Worm (Caenorhabditis elegans) whole organism, L2 larva: Measurements from ENCODE around the gene K08F9.4.
"Not testable (repeated sequence)": the region's sequence is repeated elsewhere in the genome, so short reads cannot be mapped to it uniquely, and the experiment has no call there.

Source experiments
- C34F6.9 ChIP-seq: fragments of 150-350 bp; optimal IDR thresholded peaks from 2 replicates; lab custom pipeline; 2014; ENCODE audit warnings: missing biosample characterization, missing genetic modification characterization
- Y55F3AM.14 ChIP-seq: fragments of 200-800 bp; sonication (Bioruptor generic); optimal IDR thresholded peaks from 2 replicates; lab custom pipeline; 2018; ENCODE audit warnings: mild to moderate bottlenecking, missing genetic modification characterization, missing compliant biosample characterization
- ZK546.5 ChIP-seq: sonication (generic microtip); optimal IDR thresholded peaks from 2 replicates; lab custom pipeline; 2017; ENCODE audit warnings: missing biosample characterization, missing genetic modification characterization
- alr-1 ChIP-seq: fragments of 150-350 bp; optimal IDR thresholded peaks from 2 replicates; lab custom pipeline; 2014; ENCODE audit warnings: missing biosample characterization, missing genetic modification characterization
- blmp-1 ChIP-seq: sonication (generic microtip); optimal IDR thresholded peaks from 2 replicates; lab custom pipeline; 2017; ENCODE audit warnings: missing genetic modification characterization, mild to moderate bottlenecking, missing compliant biosample characterization, antibody characterized with exemption, moderate library complexity; ENCODE audit not compliant: insufficient read depth
- ceh-16 ChIP-seq: fragments of 150-350 bp; optimal IDR thresholded peaks from 2 replicates; lab custom pipeline; 2014; ENCODE audit warnings: missing biosample characterization, missing genetic modification characterization
- crh-2 ChIP-seq: sonication (generic microtip); optimal IDR thresholded peaks from 2 replicates; lab custom pipeline; 2017; ENCODE audit warnings: missing biosample characterization, missing genetic modification characterization
- dmd-4 ChIP-seq: sonication (generic microtip); optimal IDR thresholded peaks from 2 replicates; lab custom pipeline; 2017; ENCODE audit warnings: missing biosample characterization, missing genetic modification characterization
- egl-27 ChIP-seq: sonication (generic microtip); optimal IDR thresholded peaks from 3 replicates; lab custom pipeline; 2017; ENCODE audit warnings: missing biosample characterization, missing genetic modification reagents, missing genetic modification characterization
- fos-1 ChIP-seq: fragments of 150-350 bp; optimal IDR thresholded peaks from 2 replicates; lab custom pipeline; 2014; ENCODE audit warnings: missing biosample characterization, missing genetic modification characterization
- gmeb-1 ChIP-seq: fragments of 150-350 bp; optimal IDR thresholded peaks from 2 replicates; lab custom pipeline; 2014; ENCODE audit warnings: missing biosample characterization, missing genetic modification characterization
- lin-13 ChIP-seq: fragments of 150-350 bp; optimal IDR thresholded peaks from 2 replicates; lab custom pipeline; 2014; ENCODE audit warnings: missing biosample characterization, missing genetic modification reagents, missing genetic modification characterization
- lsy-2 ChIP-seq, 2 experiments: fragments of 150-350 bp in 1 of 2; sonication (generic microtip) in 1 of 2; optimal IDR thresholded peaks; 2 replicates each; lab custom pipeline; 2014 to 2017; ENCODE audit warnings: missing biosample characterization in 2 of 2, missing genetic modification characterization in 2 of 2
- mab-5 ChIP-seq: fragments of 150-350 bp; optimal IDR thresholded peaks from 2 replicates; lab custom pipeline; 2014; ENCODE audit warnings: missing biosample characterization, missing genetic modification characterization
- mbf-1 ChIP-seq: sonication (generic microtip); optimal IDR thresholded peaks from 2 replicates; lab custom pipeline; 2017; ENCODE audit warnings: missing biosample characterization, missing genetic modification characterization
- mdl-1 ChIP-seq, 2 experiments: fragments of 150-350 bp in 1 of 2; sonication (generic microtip) in 1 of 2; optimal IDR thresholded peaks; 2 replicates each; lab custom pipeline; 2017; ENCODE audit warnings: missing biosample characterization in 2 of 2, missing genetic modification characterization in 2 of 2
- nhr-11 ChIP-seq: fragments of 150-350 bp; optimal IDR thresholded peaks from 2 replicates; lab custom pipeline; 2014; ENCODE audit warnings: missing biosample characterization, missing genetic modification characterization
- nhr-12 ChIP-seq: fragments of 150-350 bp; optimal IDR thresholded peaks from 2 replicates; lab custom pipeline; 2014; ENCODE audit warnings: missing biosample characterization, missing genetic modification characterization
- nhr-129 ChIP-seq: fragments of 150-350 bp; optimal IDR thresholded peaks from 2 replicates; lab custom pipeline; 2014; ENCODE audit warnings: missing biosample characterization, missing genetic modification characterization
- nhr-21 ChIP-seq: fragments of 150-350 bp; optimal IDR thresholded peaks from 2 replicates; lab custom pipeline; 2014; ENCODE audit warnings: missing biosample characterization, missing genetic modification characterization
- nhr-23 ChIP-seq: fragments of 150-350 bp; optimal IDR thresholded peaks from 2 replicates; lab custom pipeline; 2014; ENCODE audit warnings: missing biosample characterization, missing genetic modification reagents, missing genetic modification characterization
- nhr-237 ChIP-seq: fragments of 150-350 bp; optimal IDR thresholded peaks from 2 replicates; lab custom pipeline; 2014; ENCODE audit warnings: missing biosample characterization, missing genetic modification characterization
- nhr-25 ChIP-seq: fragments of 150-350 bp; sonication (generic microtip); optimal IDR thresholded peaks from 3 replicates; lab custom pipeline; 2014; ENCODE audit warnings: missing biosample characterization, missing genetic modification characterization
- nhr-77 ChIP-seq: fragments of 150-350 bp; optimal IDR thresholded peaks from 2 replicates; lab custom pipeline; 2014; ENCODE audit warnings: missing biosample characterization, missing genetic modification characterization
- peb-1 ChIP-seq: fragments of 150-350 bp; optimal IDR thresholded peaks from 2 replicates; lab custom pipeline; 2014; ENCODE audit warnings: missing biosample characterization, missing genetic modification characterization
- sem-4 ChIP-seq: fragments of 150-350 bp; optimal IDR thresholded peaks from 2 replicates; lab custom pipeline; 2014; ENCODE audit warnings: missing biosample characterization, missing genetic modification reagents, missing genetic modification characterization
- skn-1 ChIP-seq: sonication (generic microtip); optimal IDR thresholded peaks from 2 replicates; lab custom pipeline; 2017; ENCODE audit warnings: missing biosample characterization, missing genetic modification characterization
- sma-3 ChIP-seq: sonication (generic microtip); optimal IDR thresholded peaks from 2 replicates; lab custom pipeline; 2016; ENCODE audit warnings: missing genetic modification reagents, missing genetic modification characterization, missing compliant biosample characterization
- sma-9 ChIP-seq, 2 experiments: fragments of 150-350 bp in 1 of 2; sonication (generic microtip) in 1 of 2; optimal IDR thresholded peaks; 2 replicates each; lab custom pipeline; 2014 to 2016; ENCODE audit warnings: missing genetic modification characterization in 2 of 2, mild to moderate bottlenecking in 1 of 2, missing biosample characterization in 1 of 2, missing compliant biosample characterization in 1 of 2, missing genetic modification reagents in 1 of 2, moderate library complexity in 1 of 2
- unc-39 ChIP-seq: fragments of 150-350 bp; optimal IDR thresholded peaks from 2 replicates; lab custom pipeline; 2014; ENCODE audit warnings: missing biosample characterization, missing genetic modification characterization
- unc-55 ChIP-seq: fragments of 150-350 bp; sonication (generic microtip); optimal IDR thresholded peaks from 3 replicates; lab custom pipeline; 2014; ENCODE audit warnings: missing biosample characterization, missing genetic modification reagents, missing genetic modification characterization
- unc-62 ChIP-seq: fragments of 150-350 bp; optimal IDR thresholded peaks from 2 replicates; lab custom pipeline; 2014; ENCODE audit warnings: missing biosample characterization, missing genetic modification reagents, missing genetic modification characterization
- zag-1 ChIP-seq: fragments of 150-350 bp; optimal IDR thresholded peaks from 2 replicates; lab custom pipeline; 2014; ENCODE audit warnings: missing biosample characterization, missing genetic modification characterization
- ztf-1 ChIP-seq: fragments of 200-800 bp; sonication (Bioruptor generic); conservative IDR thresholded peaks from 2 replicates; pipeline ENCODE4 v1.3.6; 2022; ENCODE audit warnings: missing genetic modification characterization, missing compliant biosample characterization
- ztf-4 ChIP-seq: fragments of 150-350 bp; optimal IDR thresholded peaks from 2 replicates; lab custom pipeline; 2014; ENCODE audit warnings: missing biosample characterization, missing genetic modification characterization

K08F9.4 gene

DNA sequence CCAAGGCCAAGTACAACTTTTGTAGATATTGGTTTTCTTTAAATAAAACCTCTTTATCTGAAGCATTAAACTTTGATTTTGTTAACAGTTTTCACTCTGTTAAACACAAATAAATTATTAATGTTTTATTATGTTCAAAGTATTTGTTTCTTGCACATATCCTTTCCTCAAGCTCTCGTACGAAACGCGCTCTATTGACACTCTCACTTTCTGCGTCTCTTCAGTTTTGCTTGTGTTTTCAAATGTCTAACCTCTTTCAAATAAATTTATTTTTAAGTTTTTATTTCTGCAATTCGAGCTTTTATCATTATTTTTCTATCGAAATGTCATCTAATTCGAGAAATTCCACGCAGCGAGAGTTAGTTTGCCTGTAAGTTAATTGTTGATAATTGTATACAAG, at the start of gene K08F9.4:
Gene K08F9.4, plus strand, starts transcription at position 222 of the 400 bp plus-strand sequence.
- TF ChIP-seq alr-1 (no peak), nhr-25 (peak; percentile 68), crh-2 (peak; percentile 48), fos-1 (tag; lab: Kevin White, UChicago) (peak; percentile 47), blmp-1 (tag; lab: Kevin White, UChicago) (peak; percentile 100), zag-1 (tag; lab: Kevin White, UChicago) (no peak), unc-39 (no peak), nhr-21 (tag; lab: Kevin White, UChicago) (peak; percentile 26), gmeb-1 (tag; lab: Kevin White, UChicago) (peak; percentile 72), ZK546.5 (tag; lab: Kevin White, UChicago) (no peak), lin-13 (GFP tag; lab: Kevin White, UChicago) (peak; percentile 66), sma-9 (GFP tag; optimal IDR thresholded peaks at IDR 0.05; lab: Kevin White, UChicago) (peak; percentile 46), sma-9 (tag; optimal IDR thresholded peaks at IDR 0.05; lab: Kevin White, UChicago) (no peak), nhr-129 (tag; lab: Kevin White, UChicago) (peak; percentile 48), sma-3 (peak; percentile 68), nhr-237 (tag; lab: Kevin White, UChicago) (no peak), unc-55 (peak; percentile 84), sem-4 (tag; lab: Kevin White, UChicago) (peak; percentile 2), mdl-1 (tag; optimal IDR thresholded peaks at IDR 0.05; lab: Kevin White, UChicago) (no peak), C34F6.9 (tag; lab: Kevin White, UChicago) (peak; percentile 78), nhr-23 (tag; lab: Kevin White, UChicago) (no peak), ceh-16 (tag; lab: Kevin White, UChicago) (no peak)

DNA sequence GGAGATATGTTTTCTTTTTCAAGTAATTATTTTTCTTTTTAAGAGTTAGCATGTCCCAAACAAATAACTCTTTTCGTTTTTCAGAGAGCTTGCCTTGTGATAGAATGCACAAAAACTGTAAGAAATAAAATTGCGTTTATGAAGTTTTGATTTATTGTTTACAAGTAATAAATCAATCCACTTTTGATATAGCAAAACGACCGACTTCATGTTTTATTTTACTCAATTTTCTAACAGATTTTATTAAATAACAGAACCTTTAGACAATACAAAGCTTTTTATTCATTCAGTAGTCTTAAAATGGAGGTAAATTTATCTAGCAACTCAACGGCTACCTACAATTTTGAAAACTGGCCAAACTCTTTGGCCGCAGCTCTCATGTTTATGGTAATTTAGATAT, 49.1 kb upstream of the K08F9.4 start, which contains the start of gene srx-78:
Gene srx-78, plus strand, starts transcription at position 301 of the 400 bp plus-strand sequence.
- TF ChIP-seq unc-62 = no peak
- TF ChIP-seq C34F6.9 (tag; lab: Kevin White, UChicago) = no peak
- no peak for TF ChIP-seq unc-55
- no peak for TF ChIP-seq ztf-1
- no peak for TF ChIP-seq nhr-77 (tag; lab: Kevin White, UChicago)
- TF ChIP-seq skn-1 (tag; lab: Kevin White, UChicago) = no peak

DNA sequence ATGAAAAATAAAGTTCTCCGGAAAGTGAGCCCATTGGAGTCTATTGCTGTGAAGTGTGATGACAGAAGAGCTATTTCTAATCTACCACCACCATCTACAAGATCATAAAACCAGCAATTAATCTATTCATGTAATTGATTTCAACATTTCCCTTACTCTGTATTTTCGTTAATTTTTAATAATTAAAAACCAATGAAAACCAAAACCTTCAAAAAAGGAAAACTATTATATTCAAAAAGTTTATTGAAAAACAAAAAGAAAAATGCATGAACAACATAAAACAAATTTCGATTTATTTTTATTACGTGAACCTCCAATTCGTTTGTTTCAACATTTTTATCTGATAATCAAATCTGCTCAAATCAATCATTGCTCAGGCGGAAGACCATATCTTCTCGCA, 44.4 kb upstream of the K08F9.4 start, which contains the start of gene C01G10.1:
Gene C01G10.1, plus strand, starts transcription at position 301 of the 400 bp plus-strand sequence.
- TF ChIP-seq nhr-23 (tag; lab: Kevin White, UChicago) (no peak), mbf-1 (no peak), nhr-11 (tag; lab: Kevin White, UChicago) (no peak)

DNA sequence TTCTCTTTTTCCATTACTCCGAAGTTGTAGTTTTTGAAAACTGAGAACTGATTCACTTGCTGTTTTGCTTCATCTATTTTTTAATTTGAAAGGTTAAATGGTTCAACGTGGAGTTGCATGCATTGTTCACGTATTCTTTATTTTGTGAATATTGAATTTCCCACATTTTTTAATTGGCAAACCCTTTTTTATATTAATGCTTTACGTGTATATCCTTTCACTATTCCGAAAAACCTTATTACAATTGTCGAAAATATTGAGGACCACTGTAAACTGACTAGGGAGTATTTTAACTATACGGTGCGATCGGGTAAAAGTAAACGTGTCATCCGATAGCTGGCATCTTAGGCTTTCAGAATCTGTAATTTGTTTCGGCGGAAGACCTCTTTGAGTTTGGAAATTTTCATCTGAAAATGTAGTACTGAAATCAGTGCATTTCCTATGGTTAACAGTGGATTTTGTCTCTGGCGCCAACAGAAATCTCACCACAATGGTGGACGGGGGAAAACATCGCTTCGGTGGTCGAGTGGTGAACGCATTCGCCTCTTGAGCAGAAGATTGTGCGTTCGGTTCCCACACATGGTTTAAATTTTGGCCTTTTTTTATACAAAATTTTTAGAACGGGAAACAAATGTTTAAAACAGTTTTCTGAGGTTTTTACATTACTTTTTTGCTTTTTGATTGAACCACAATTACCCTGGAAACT, 37.8 kb upstream of the K08F9.4 start, which contains the start of gene C01G10.14:
Gene C01G10.14, minus strand, starts transcription at position 51 of the 706 bp plus-strand sequence.
- TF ChIP-seq egl-27 (tag; lab: Kevin White, UChicago); mab-5 (tag; lab: Kevin White, UChicago); crh-2: not testable (repeated sequence)

DNA sequence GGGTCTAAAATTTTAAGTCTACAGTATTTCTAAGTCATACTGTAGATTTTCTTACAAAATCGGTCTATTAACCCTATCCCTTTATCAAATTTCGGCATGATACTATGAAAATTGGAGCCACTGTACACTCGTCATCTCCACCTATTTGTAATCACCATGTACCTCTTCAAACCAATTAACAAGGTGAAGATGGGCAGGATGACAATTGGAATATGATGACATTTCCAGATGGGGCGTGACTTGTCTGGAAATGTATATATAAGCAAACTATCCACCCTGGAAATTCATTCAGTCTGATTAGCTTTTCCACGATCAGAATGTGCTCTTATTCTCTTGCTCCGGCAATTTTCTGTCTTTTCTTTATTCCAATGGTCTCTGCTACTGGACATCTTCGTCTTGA, 34.6 kb upstream of the K08F9.4 start, which contains the start of gene Y75B12A.2:
Gene Y75B12A.2, plus strand, starts transcription at position 301 of the 400 bp plus-strand sequence.
- TF ChIP-seq ZK546.5 (tag; lab: Kevin White, UChicago) (no peak), sma-3 (no peak), lin-13 (GFP tag; lab: Kevin White, UChicago) (no peak), unc-39 (no peak)

DNA sequence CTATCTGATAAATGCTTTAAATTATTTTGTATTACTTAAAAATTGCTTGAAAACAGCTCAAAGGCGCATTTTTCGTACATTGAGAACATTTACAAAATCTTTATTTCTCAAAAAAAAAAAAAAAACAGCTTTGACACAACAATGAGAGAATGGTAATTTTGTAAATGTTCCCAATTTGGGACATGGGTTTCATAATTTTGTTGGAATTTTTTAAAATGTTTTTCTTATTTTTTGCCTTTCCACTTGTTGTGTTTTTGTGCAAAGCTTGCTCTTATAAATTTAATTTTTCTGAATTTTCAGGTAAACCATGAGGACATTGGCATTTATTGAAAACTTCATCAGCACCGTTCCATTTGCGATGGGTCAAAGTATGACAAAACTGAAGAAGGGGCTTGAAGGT, 32.2 kb upstream of the K08F9.4 start, which contains the start of gene T01G5.7:
Gene T01G5.7, plus strand, starts transcription at position 301 of the 400 bp plus-strand sequence.
- TF ChIP-seq nhr-25 (no peak), ztf-4 (no peak), Y55F3AM.14 (GFP tag; lab: Kevin White, UChicago) (no peak), sma-3 (no peak), nhr-129 (tag; lab: Kevin White, UChicago) (no peak), peb-1 (no peak), gmeb-1 (tag; lab: Kevin White, UChicago) (no peak), lin-13 (GFP tag; lab: Kevin White, UChicago) (no peak), alr-1 (no peak), nhr-21 (tag; lab: Kevin White, UChicago) (no peak), zag-1 (tag; lab: Kevin White, UChicago) (no peak), C34F6.9 (tag; lab: Kevin White, UChicago) (no peak), dmd-4 (tag; lab: Kevin White, UChicago) (no peak), lsy-2 (tag; optimal IDR thresholded peaks at IDR 0.05; lab: Kevin White, UChicago) (no peak), nhr-12 (tag; lab: Kevin White, UChicago) (no peak), blmp-1 (tag; lab: Kevin White, UChicago) (no peak), ztf-1 (no peak)
- TF ChIP-seq, all 48 proteins: peak for 0
